Worm (Caenorhabditis elegans) whole organism, early embryonic: ENCODE results near the gene F59D12.5.

Experiments
- F13C5.2 ChIP-seq: sonication (generic microtip); optimal IDR thresholded peaks from 2 replicates; lab custom pipeline; 2017; ENCODE audit warnings: mild to moderate bottlenecking, missing genetic modification characterization, inconsistent platforms, missing compliant biosample characterization
- ama-1 ChIP-seq: fragments of 150-350 bp; optimal IDR thresholded peaks from 2 replicates; lab custom pipeline; 2014
- ets-7 ChIP-seq: sonication (generic microtip); optimal IDR thresholded peaks from 2 replicates; lab custom pipeline; 2016; ENCODE audit warnings: missing genotype, missing genetic modification characterization, missing compliant biosample characterization
- flt-1 ChIP-seq: fragments of 200-800 bp; sonication (Bioruptor generic); IDR thresholded peaks from 2 replicates; pipeline ENCODE4 v1.3.6; 2022; ENCODE audit warnings: missing genetic modification characterization, missing compliant biosample characterization
- scrt-1 ChIP-seq: fragments of 200-800 bp; sonication (Bioruptor generic); IDR thresholded peaks from 2 replicates; pipeline ENCODE4 v1.3.6; 2022; ENCODE audit warnings: missing genetic modification characterization, missing compliant biosample characterization
- tbx-11 ChIP-seq: fragments of 200-800 bp; sonication (Bioruptor generic); IDR thresholded peaks from 2 replicates; pipeline ENCODE4 v1.3.6; 2022; ENCODE audit warnings: missing genetic modification characterization, missing compliant biosample characterization

- TF ChIP-seq scrt-1 (no peak), F13C5.2 (tag; lab: Kevin White, UChicago) (no peak), flt-1 (GFP tag; lab: Robert Waterston, UW) (no peak), tbx-11 (GFP tag; lab: Robert Waterston, UW) (no peak), ama-1 (no peak), ets-7 (tag; lab: Kevin White, UChicago) (no peak)
Measured at ce11 chrX:15654969-15655368, 7.8 kb upstream of the F59D12.5 start.
